Fruit fly (Drosophila melanogaster): ENCODE measurements around the gene olf413.

dm6 chr3L:22135849-22136248, at the start of gene olf413:
- no peak for TF ChIP-seq CG8478 (optimal IDR thresholded peaks at IDR 0.05)
- no peak for TF ChIP-seq CTCF (optimal IDR thresholded peaks at IDR 0.05)

Data from S2 (cell line).